Worm (Caenorhabditis elegans): Measurements from ENCODE around the gene chtl-1.
A peak's percentile ranks its signal among the peaks of the same experiment; 100 is the strongest.

chtl-1 gene

DNA sequence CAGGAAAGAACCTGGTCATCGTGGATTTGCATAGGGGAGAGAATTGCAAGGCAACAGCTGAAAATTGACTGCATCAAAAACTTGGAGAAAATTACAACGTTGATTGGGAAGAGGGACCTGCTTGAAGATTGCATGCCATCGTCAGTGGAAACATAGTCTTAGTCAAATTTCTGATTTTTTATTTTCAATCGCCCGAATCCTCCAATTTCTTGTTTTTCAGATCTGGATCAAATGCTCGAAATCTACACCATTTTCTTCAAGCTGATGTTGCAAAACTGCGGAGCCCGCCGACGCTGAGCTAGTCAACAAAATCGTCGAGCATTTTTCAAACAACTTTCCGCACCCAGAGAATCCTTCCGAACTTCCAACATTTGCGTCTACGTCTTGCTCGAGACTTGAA is 9.5 kb upstream of the chtl-1 start:
- TF ChIP-seq dmd-8 (GFP tag; IDR thresholded peaks at IDR 0.05) (no peak), unc-62 (GFP tag; optimal IDR thresholded peaks at IDR 0.05 in 1 of 2) (peak in 1 of 2 experiments; percentile 95), unc-62 (tag; optimal IDR thresholded peaks at IDR 0.05) (no peak)

DNA sequence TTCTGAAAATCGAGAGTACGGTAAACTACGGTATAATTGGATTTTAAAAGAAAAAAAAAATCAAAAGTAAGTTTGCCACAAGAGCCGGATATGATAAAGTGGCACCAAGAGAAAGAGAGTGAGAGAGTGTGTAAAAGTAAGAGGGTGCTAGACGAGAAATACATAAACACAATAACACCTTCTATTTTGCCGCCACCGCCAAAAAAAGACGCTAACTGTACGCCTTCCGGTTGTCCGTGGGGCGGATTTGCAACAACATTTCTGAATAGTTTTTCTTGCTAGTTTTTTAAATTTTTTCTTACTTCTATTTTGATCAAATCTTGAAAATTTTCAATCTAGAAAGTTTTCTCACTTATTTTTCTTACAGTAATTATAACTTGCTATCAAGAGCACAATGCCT is 8.5 kb upstream of the chtl-1 start, which contains the start of gene F35C8.8:
TSS of gene F35C8.8 (minus strand) at position 2 of the 400 bp plus-strand sequence.
- TF ChIP-seq madf-9 (GFP tag; conservative IDR thresholded peaks at IDR 0.05) (no peak), sdz-12 (GFP tag; optimal IDR thresholded peaks at IDR 0.05) (no peak)

DNA sequence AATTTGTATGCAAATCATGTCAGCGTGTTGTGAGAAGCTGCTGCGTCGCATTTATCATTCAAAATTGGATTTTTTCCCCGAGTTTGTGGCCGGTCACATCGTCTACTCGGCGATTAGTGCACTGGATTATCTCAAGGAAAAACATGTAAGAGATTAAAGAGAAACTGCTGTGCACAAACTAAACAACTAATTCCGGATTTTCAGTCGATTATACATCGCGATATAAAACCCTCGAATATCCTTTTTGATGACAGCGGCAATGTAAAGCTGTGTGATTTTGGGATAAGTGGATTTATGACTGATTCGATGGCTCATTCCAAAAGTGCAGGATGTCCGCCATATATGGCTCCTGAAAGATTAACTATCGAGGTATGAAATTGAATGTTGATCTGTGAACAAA is 6.5 kb upstream of the chtl-1 start:
- TF ChIP-seq arid-1 (GFP tag; conservative IDR thresholded peaks at IDR 0.05) (no peak), mep-1 (tag; optimal IDR thresholded peaks at IDR 0.05) (no peak), lin-39 (tag; optimal IDR thresholded peaks at IDR 0.05) (no peak), dpl-1 (GFP tag; optimal IDR thresholded peaks at IDR 0.05) (no peak), F44E2.7 (GFP tag; IDR thresholded peaks at IDR 0.05) (no peak), cey-2 (tag; optimal IDR thresholded peaks at IDR 0.05; ENCODE audit: borderline replicate concordance, insufficient read depth) (no peak), mxl-2 (GFP tag; conservative IDR thresholded peaks at IDR 0.05) (no peak), sdz-12 (GFP tag; optimal IDR thresholded peaks at IDR 0.05) (no peak), madf-9 (GFP tag; conservative IDR thresholded peaks at IDR 0.05) (no peak)

DNA sequence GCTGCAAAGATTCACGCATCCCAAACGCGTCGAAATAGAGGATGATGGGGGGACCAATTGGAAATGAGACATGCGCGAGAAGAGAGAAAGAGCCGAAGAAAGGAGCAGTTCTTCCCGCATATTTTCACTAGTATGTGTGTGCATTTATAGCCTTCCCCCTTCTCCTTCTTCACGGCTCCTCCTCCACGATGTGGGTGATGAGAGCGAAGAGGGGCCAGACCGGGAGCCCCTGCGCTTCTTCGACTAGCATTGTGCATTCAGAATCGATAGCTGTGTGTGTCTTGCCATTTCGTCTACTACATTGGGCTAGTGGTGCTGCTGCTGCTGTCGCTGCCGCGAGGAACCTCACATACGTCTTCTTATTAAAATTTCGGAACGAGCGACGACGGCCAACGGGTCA is 4.1 kb upstream of the chtl-1 start, which contains the start of gene jkk-1:
TSS of gene jkk-1 (plus strand) at position 249 of the 400 bp plus-strand sequence.
- no peak for TF ChIP-seq nhr-25 (tag; optimal IDR thresholded peaks at IDR 0.05; ENCODE audit: borderline replicate concordance, insufficient read depth)
- peak; percentile 90 for TF ChIP-seq aha-1 (tag)
- peak; percentile 2 for TF ChIP-seq mxl-3 (GFP tag; optimal IDR thresholded peaks at IDR 0.05)
- TF ChIP-seq T20F7.1 (GFP tag; optimal IDR thresholded peaks at IDR 0.05) = no peak
- no peak for TF ChIP-seq unc-130 (GFP tag; optimal IDR thresholded peaks at IDR 0.05)
- no peak for TF ChIP-seq Y48G9A.11 (GFP tag; IDR thresholded peaks at IDR 0.05)
- TF ChIP-seq jun-1 (tag; optimal IDR thresholded peaks at IDR 0.05) = no peak
- TF ChIP-seq ztf-11 (tag; optimal IDR thresholded peaks at IDR 0.05) = no peak
- TF ChIP-seq hmg-1.1 (GFP tag; IDR thresholded peaks at IDR 0.05) = peak; percentile 75
- peak; percentile 13; the same call in 1 of the 2 replicates for TF ChIP-seq dmd-6 (GFP tag; IDR thresholded peaks at IDR 0.05)
- no peak for TF ChIP-seq daf-12 (tag; optimal IDR thresholded peaks at IDR 0.05)
- TF ChIP-seq zip-2 (tag; optimal IDR thresholded peaks at IDR 0.05) = no peak
- TF ChIP-seq egl-43 (GFP tag; IDR thresholded peaks at IDR 0.05) = 0 out of 2 replicates have a peak, but pooled peaks have one; percentile 44
- peak; percentile 48 for TF ChIP-seq mep-1 (tag; optimal IDR thresholded peaks at IDR 0.05)
- TF ChIP-seq skn-1 (tag; optimal IDR thresholded peaks at IDR 0.05) = no peak
- peak; percentile 78 for TF ChIP-seq fkh-10 (GFP tag; optimal IDR thresholded peaks at IDR 0.05)
- 0 out of 2 replicates have a peak, but pooled peaks have one; percentile 28 for TF ChIP-seq vab-7 (GFP tag; IDR thresholded peaks at IDR 0.05)
- no peak for TF ChIP-seq nhr-42 (GFP tag; IDR thresholded peaks at IDR 0.05)
- TF ChIP-seq aly-2 (tag; optimal IDR thresholded peaks at IDR 0.05) = no peak
- TF ChIP-seq mdl-1 (tag; optimal IDR thresholded peaks at IDR 0.05) = peak in 1 of 2 experiments; percentile 39
- no peak for TF ChIP-seq pha-4 (GFP tag; IDR thresholded peaks at IDR 0.05)
- TF ChIP-seq pha-4 (tag; optimal IDR thresholded peaks at IDR 0.05) = no peak
- no peak for TF ChIP-seq ceh-44 (GFP tag; IDR thresholded peaks at IDR 0.05)
- TF ChIP-seq unc-62 (GFP tag; optimal IDR thresholded peaks at IDR 0.05 in 1 of 2) = peak in 1 of 2 experiments; percentile 97
- TF ChIP-seq unc-62 (tag; optimal IDR thresholded peaks at IDR 0.05) = no peak
- 0 out of 2 replicates have a peak, but pooled peaks have one; percentile 24 for TF ChIP-seq arid-1 (GFP tag; conservative IDR thresholded peaks at IDR 0.05)
- TF ChIP-seq ctbp-1 (GFP tag; IDR thresholded peaks at IDR 0.05) = no peak
- peak; percentile 57 for TF ChIP-seq set-16 (GFP tag; IDR thresholded peaks at IDR 0.05)
- no peak for TF ChIP-seq mxl-2 (GFP tag; conservative IDR thresholded peaks at IDR 0.05)
- peak; percentile 69 for TF ChIP-seq rbr-2 (tag; optimal IDR thresholded peaks at IDR 0.05)
